Fruit fly (Drosophila melanogaster) whole organism, embryonic: Measurements from ENCODE around the gene Spps.

Experiments
- Atf6 ChIP-seq: fragments of 200-800 bp; sonication (Bioruptor generic); IDR thresholded peaks from 2 replicates; pipeline ENCODE4 v1.3.6; 2022; ENCODE audit warnings: missing biosample characterization, missing genetic modification characterization
- BtbVII ChIP-seq: fragments of 200-800 bp; sonication (Bioruptor generic); optimal IDR thresholded peaks from 3 replicates; lab custom pipeline; 2017; ENCODE audit warnings: missing biosample characterization, mild to moderate bottlenecking, missing genetic modification characterization
- CG10321 ChIP-seq: fragments of 200-800 bp; sonication (Bioruptor generic); IDR thresholded peaks from 2 replicates; pipeline ENCODE4 v1.3.6; 2022; ENCODE audit warnings: missing biosample characterization, missing genetic modification characterization
- CG16863 ChIP-seq: fragments of 200-800 bp; sonication (Bioruptor generic); optimal IDR thresholded peaks from 3 replicates; lab custom pipeline; 2016; ENCODE audit warnings: missing biosample characterization, missing genetic modification characterization
- CG17361 ChIP-seq: fragments of 200-800 bp; sonication (Bioruptor generic); IDR thresholded peaks from 3 replicates; pipeline ENCODE4 v1.3.6; 2022; ENCODE audit warnings: missing biosample characterization, missing genetic modification characterization
- CG17568 ChIP-seq: fragments of 200-800 bp; sonication (Bioruptor generic); optimal IDR thresholded peaks from 2 replicates; lab custom pipeline; 2018; ENCODE audit warnings: missing biosample characterization, mild to moderate bottlenecking, missing genetic modification characterization, moderate library complexity
- CG2120 ChIP-seq: fragments of 200-800 bp; sonication (Bioruptor generic); optimal IDR thresholded peaks from 3 replicates; lab custom pipeline; 2016; ENCODE audit warnings: missing biosample characterization, missing genetic modification characterization
- CG30020 ChIP-seq: fragments of 200-800 bp; optimal IDR thresholded peaks from 2 replicates; lab custom pipeline; 2019; ENCODE audit warnings: missing biosample characterization, mild to moderate bottlenecking, missing genetic modification characterization, moderate library complexity
- CG32532 ChIP-seq: fragments of 200-800 bp; sonication (Bioruptor generic); IDR thresholded peaks from 2 replicates; pipeline ENCODE4 v1.3.6; 2022; ENCODE audit warnings: missing biosample characterization, missing genetic modification characterization
- CG7928 ChIP-seq: fragments of 200-800 bp; sonication (Bioruptor generic); optimal IDR thresholded peaks from 2 replicates; lab custom pipeline; 2017; ENCODE audit warnings: missing biosample characterization, mild to moderate bottlenecking, missing genetic modification characterization
- D19B ChIP-seq: fragments of 200-800 bp; sonication (Bioruptor generic); optimal IDR thresholded peaks from 2 replicates; lab custom pipeline; 2017; ENCODE audit warnings: missing biosample characterization, mild to moderate bottlenecking, missing genetic modification characterization
- Drgx ChIP-seq: fragments of 200-800 bp; sonication (Bioruptor generic); IDR thresholded peaks from 2 replicates; pipeline ENCODE4 v1.3.6; 2022; ENCODE audit warnings: missing biosample characterization, missing genetic modification characterization
- Eip74EF ChIP-seq, 2 experiments: fragments of 200-800 bp in 1 of 2; fragments of >200 bp in 1 of 2; sonication (Bioruptor generic) in 1 of 2; optimal IDR thresholded peaks; 2 replicates each; lab custom pipeline; 2017 to 2019; ENCODE audit warnings: missing biosample characterization in 2 of 2, missing genetic modification characterization in 2 of 2, mild to moderate bottlenecking in 1 of 2, moderate library complexity in 1 of 2
- Ets65A ChIP-seq: fragments of 200-800 bp; sonication (Bioruptor generic); peaks from one replicate; lab custom pipeline; 2016; ENCODE audit warnings: missing biosample characterization, missing genetic modification characterization
- Ets97D ChIP-seq: fragments of 200-800 bp; sonication (Bioruptor generic); optimal IDR thresholded peaks from 3 replicates; lab custom pipeline; 2016; ENCODE audit warnings: missing biosample characterization, missing genetic modification characterization
- Lim3 ChIP-seq: fragments of 200-800 bp; sonication (Bioruptor generic); IDR thresholded peaks from 2 replicates; pipeline ENCODE4 v1.3.6; 2022; ENCODE audit warnings: missing biosample characterization, missing genetic modification characterization
- Mad ChIP-seq: fragments of 200-800 bp; sonication (Bioruptor generic); optimal IDR thresholded peaks from 2 replicates; lab custom pipeline; 2016; ENCODE audit warnings: missing biosample characterization, missing genetic modification characterization
- Myb ChIP-seq: fragments of 200-800 bp; sonication (Bioruptor generic); optimal IDR thresholded peaks from 2 replicates; lab custom pipeline; 2016; ENCODE audit warnings: missing biosample characterization, missing genetic modification characterization
- Nf-YB ChIP-seq: fragments of 200-800 bp; sonication (Bioruptor generic); optimal IDR thresholded peaks from 3 replicates; lab custom pipeline; 2019; ENCODE audit warnings: missing biosample characterization, mild to moderate bottlenecking, missing genetic modification characterization, moderate library complexity
- Rfx ChIP-seq: fragments of 200-800 bp; sonication (Bioruptor generic); IDR thresholded peaks from 2 replicates; pipeline ENCODE4 v1.3.6; 2022; ENCODE audit warnings: missing biosample characterization, missing genetic modification characterization
- Sry-δ ChIP-seq: fragments of 200-800 bp; sonication (Bioruptor generic); optimal IDR thresholded peaks from 2 replicates; lab custom pipeline; 2016; ENCODE audit warnings: missing biosample characterization, missing genetic modification characterization
- Tbp ChIP-seq: fragments of >200 bp; optimal IDR thresholded peaks from 2 replicates; lab custom pipeline; 2018; ENCODE audit warnings: missing biosample characterization, missing genetic modification characterization
- abd-A ChIP-seq: fragments of 200-800 bp; sonication (Bioruptor generic); optimal IDR thresholded peaks from 3 replicates; lab custom pipeline; 2019; ENCODE audit warnings: missing biosample characterization, mild to moderate bottlenecking, missing genetic modification characterization, moderate library complexity
- al ChIP-seq: fragments of 200-800 bp; sonication (Bioruptor generic); IDR thresholded peaks from 2 replicates; pipeline ENCODE4 v1.3.6; 2022; ENCODE audit warnings: missing biosample characterization, missing genetic modification characterization
- bowl ChIP-seq: fragments of 200-800 bp; sonication (Bioruptor generic); IDR thresholded peaks from 2 replicates; pipeline ENCODE4 v1.3.6; 2022; ENCODE audit warnings: missing biosample characterization, missing genetic modification characterization
- bsh ChIP-seq, 2 experiments: fragments of 200-800 bp; sonication (Bioruptor generic); optimal IDR thresholded peaks; 2 replicates each; lab custom pipeline; 2017 to 2018; ENCODE audit warnings: mild to moderate bottlenecking in 2 of 2, missing biosample characterization in 2 of 2, missing genetic modification characterization in 2 of 2, moderate library complexity in 1 of 2
- chinmo ChIP-seq: fragments of 200-800 bp; sonication (Bioruptor generic); IDR thresholded peaks from 4 replicates; pipeline ENCODE4 v1.3.6; 2022; ENCODE audit warnings: missing biosample characterization, missing genetic modification characterization; ENCODE audit not compliant: partially characterized antibody
- dati ChIP-seq: fragments of 200-800 bp; sonication (Bioruptor generic); IDR thresholded peaks from 2 replicates; pipeline ENCODE4 v1.3.6; 2022; ENCODE audit warnings: missing biosample characterization, missing genetic modification characterization
- dmrt11E ChIP-seq: fragments of 200-800 bp; sonication (Bioruptor generic); optimal IDR thresholded peaks from 3 replicates; lab custom pipeline; 2018; ENCODE audit warnings: missing biosample characterization, mild to moderate bottlenecking, missing genetic modification characterization, moderate library complexity
- ewg ChIP-seq: fragments of 200-800 bp; sonication (Bioruptor generic); optimal IDR thresholded peaks from 3 replicates; lab custom pipeline; 2017; ENCODE audit warnings: mild to moderate bottlenecking, missing biosample characterization, missing genetic modification reagents, missing genetic modification characterization
- fd64A ChIP-seq: fragments of 200-800 bp; sonication (Bioruptor generic); optimal IDR thresholded peaks from 3 replicates; lab custom pipeline; 2018; ENCODE audit warnings: missing biosample characterization, mild to moderate bottlenecking, missing genetic modification characterization
- gcm2 ChIP-seq: fragments of 200-800 bp; sonication (Bioruptor generic); optimal IDR thresholded peaks from 2 replicates; lab custom pipeline; 2016; ENCODE audit warnings: missing biosample characterization, missing genetic modification characterization
- hbn ChIP-seq: fragments of 200-800 bp; sonication (Bioruptor generic); IDR thresholded peaks from 2 replicates; pipeline ENCODE4 v1.3.6; 2022; ENCODE audit warnings: missing biosample characterization, missing genetic modification characterization; ENCODE audit not compliant: partially characterized antibody
- jing ChIP-seq: fragments of 200-800 bp; sonication (Bioruptor generic); optimal IDR thresholded peaks from 2 replicates; lab custom pipeline; 2018; ENCODE audit warnings: missing biosample characterization, mild to moderate bottlenecking, missing genetic modification characterization
- ken ChIP-seq: fragments of 200-800 bp; sonication (Bioruptor generic); IDR thresholded peaks from 3 replicates; pipeline ENCODE4 v1.3.6; 2022; ENCODE audit warnings: missing biosample characterization, missing genetic modification characterization
- klu ChIP-seq: fragments of 200-800 bp; sonication (Bioruptor generic); IDR thresholded peaks from 2 replicates; pipeline ENCODE4 v1.3.6; 2022; ENCODE audit warnings: missing biosample characterization, missing genetic modification characterization
- lab ChIP-seq: fragments of 200-800 bp; sonication (Bioruptor generic); optimal IDR thresholded peaks from 3 replicates; lab custom pipeline; 2017; ENCODE audit warnings: missing biosample characterization, missing genetic modification characterization, mild to moderate bottlenecking, moderate library complexity, missing genetic modification reagents
- lbe ChIP-seq: fragments of 200-800 bp; sonication (Bioruptor generic); optimal IDR thresholded peaks from 2 replicates; lab custom pipeline; 2016; ENCODE audit warnings: missing biosample characterization, mild to moderate bottlenecking, missing genetic modification characterization
- maf-S ChIP-seq: fragments of 200-800 bp; sonication (Bioruptor generic); optimal IDR thresholded peaks from 2 replicates; lab custom pipeline; 2016; ENCODE audit warnings: missing biosample characterization, missing genetic modification characterization
- nom ChIP-seq: fragments of 200-800 bp; sonication (Bioruptor generic); optimal IDR thresholded peaks from 2 replicates; lab custom pipeline; 2017; ENCODE audit warnings: missing biosample characterization, missing genetic modification characterization, mild to moderate bottlenecking, moderate library complexity, missing genetic modification reagents
- pho ChIP-seq: fragments of 200-800 bp; sonication (Bioruptor generic); optimal IDR thresholded peaks from 2 replicates; lab custom pipeline; 2016; ENCODE audit warnings: missing biosample characterization, missing genetic modification characterization
- prd ChIP-seq, 3 experiments: fragments of >200 bp in 2 of 3; fragments of 200-800 bp in 1 of 3; sonication (Bioruptor generic) in 1 of 3; optimal IDR thresholded peaks in 2 of 3; IDR thresholded peaks in 1 of 3; 2 replicates in 2 of 3; 3 replicates in 1 of 3; pipeline versions ENCODE4 v1.3.6 to Lab custom; 2017 to 2022; ENCODE audit warnings: missing biosample characterization in 1 of 3, missing genetic modification characterization in 1 of 3
- pzg ChIP-seq: fragments of 200-800 bp; sonication (Bioruptor generic); optimal IDR thresholded peaks from 3 replicates; lab custom pipeline; 2018; ENCODE audit warnings: missing biosample characterization, mild to moderate bottlenecking, missing genetic modification characterization, moderate library complexity
- sens ChIP-seq: fragments of 200-800 bp; sonication (Bioruptor generic); peaks from one replicate; lab custom pipeline; 2016; ENCODE audit warnings: missing biosample characterization, missing genetic modification characterization
- sug ChIP-seq: fragments of 200-800 bp; optimal IDR thresholded peaks from 2 replicates; lab custom pipeline; 2019; ENCODE audit warnings: missing biosample characterization, mild to moderate bottlenecking, missing genetic modification characterization, moderate library complexity
- tin ChIP-seq: fragments of 200-800 bp; sonication (Bioruptor generic); optimal IDR thresholded peaks from 3 replicates; lab custom pipeline; 2016; ENCODE audit warnings: missing biosample characterization, missing genetic modification characterization
- wek ChIP-seq: fragments of 200-800 bp; sonication (Bioruptor generic); optimal IDR thresholded peaks from 3 replicates; lab custom pipeline; 2018; ENCODE audit warnings: missing biosample characterization, mild to moderate bottlenecking, missing genetic modification characterization, moderate library complexity

Gene Spps

dm6 chr3R:24263588-24264413 lies 37.1 kb upstream of the Spps start (continued):
- TF ChIP-seq Eip74EF (GFP tag; optimal IDR thresholded peaks at IDR 0.05; lab: Kevin White, UChicago): peak in 1 of 2 experiments; percentile 17
- TF ChIP-seq Sry-δ (GFP tag; lab: Kevin White, UChicago): no peak
- TF ChIP-seq Mad (GFP tag; lab: Kevin White, UChicago): no peak
- TF ChIP-seq Rfx (GFP tag; lab: Robert Waterston, UW): 0 out of 2 replicates have a peak, but pooled peaks have one; percentile 8
- TF ChIP-seq sug (tag; lab: Kevin White, UChicago): no peak
- TF ChIP-seq CG7928: no peak
- TF ChIP-seq ken (GFP tag; lab: Robert Waterston, UW): 0 out of 3 replicates have a peak, but pooled peaks have one; percentile 13
- TF ChIP-seq Atf6 (GFP tag; lab: Robert Waterston, UW): no peak
- TF ChIP-seq lab (GFP tag; lab: Kevin White, UChicago): peak; percentile 16
- no peak for TF ChIP-seq BtbVII (GFP tag; lab: Kevin White, UChicago)
- TF ChIP-seq pho (GFP tag; lab: Kevin White, UChicago): no peak
- peak; percentile 4 to 11 for TF ChIP-seq bsh (GFP tag; optimal IDR thresholded peaks at IDR 0.05; lab: Kevin White, UChicago)
- TF ChIP-seq Ets65A: peak; percentile 37

- TF ChIP-seq Lim3: no peak
- TF ChIP-seq pzg (GFP tag; lab: Kevin White, UChicago): no peak
- no peak for TF ChIP-seq dati (GFP tag; lab: Robert Waterston, UW)
- TF ChIP-seq Myb (GFP tag; lab: Kevin White, UChicago): no peak
- no peak for TF ChIP-seq CG17361 (GFP tag; lab: Robert Waterston, UW)
- no peak for TF ChIP-seq prd (optimal IDR thresholded peaks at IDR 0.05; lab: Kevin White, UChicago)
- no peak for TF ChIP-seq prd (GFP tag; IDR thresholded peaks at IDR 0.05; lab: Robert Waterston, UW)
- no peak for TF ChIP-seq bowl (GFP tag; lab: Robert Waterston, UW)
- TF ChIP-seq Ets97D (GFP tag; lab: Kevin White, UChicago): no peak
- no peak for TF ChIP-seq ewg (GFP tag; lab: Kevin White, UChicago)
- no peak for TF ChIP-seq CG2120 (GFP tag; lab: Kevin White, UChicago)
- TF ChIP-seq wek (GFP tag; lab: Kevin White, UChicago): no peak
- no peak for TF ChIP-seq jing (GFP tag; lab: Kevin White, UChicago)
- no peak for TF ChIP-seq CG10321
- no peak for TF ChIP-seq lbe
- TF ChIP-seq gcm2 (GFP tag; lab: Kevin White, UChicago): no peak
- TF ChIP-seq tin: no peak
- no peak for TF ChIP-seq maf-S (GFP tag; lab: Kevin White, UChicago)
- no peak for TF ChIP-seq fd64A
- TF ChIP-seq abd-A: no peak
- no peak for TF ChIP-seq D19B (GFP tag; lab: Kevin White, UChicago)
Observed at dm6 chr3R:24262923-24263322, 36.2 kb upstream of the Spps start.

dm6 chr3R:24261380-24262021 lies 34.8 kb upstream of the Spps start:
- TF ChIP-seq nom (GFP tag; lab: Kevin White, UChicago): peak; percentile 9
- TF ChIP-seq CG30020 (tag; lab: Kevin White, UChicago): no peak
- TF ChIP-seq bsh (GFP tag; optimal IDR thresholded peaks at IDR 0.05; lab: Kevin White, UChicago): peak in 1 of 2 experiments; percentile 72
- peak; percentile 41 for TF ChIP-seq sens
- no peak for TF ChIP-seq Tbp
- TF ChIP-seq dmrt11E (tag; lab: Kevin White, UChicago): no peak
- 0 out of 2 replicates have a peak, but pooled peaks have one; percentile 33 for TF ChIP-seq Drgx (GFP tag; lab: Robert Waterston, UW)
- TF ChIP-seq Nf-YB (GFP tag; lab: Kevin White, UChicago): no peak
- TF ChIP-seq CG32532 (GFP tag; lab: Robert Waterston, UW): no peak
- TF ChIP-seq klu (GFP tag; lab: Robert Waterston, UW): no peak
- TF ChIP-seq hbn (GFP tag; lab: Robert Waterston, UW): no peak
- no peak for TF ChIP-seq al
- no peak for TF ChIP-seq CG16863
- no peak for TF ChIP-seq chinmo (GFP tag; lab: Robert Waterston, UW)
- TF ChIP-seq CG17568 (GFP tag; lab: Kevin White, UChicago): no peak
